Fruit fly (Drosophila melanogaster): ENCODE data around the gene CG9330.

The CG9330 gene

dm6 chr3L:19585979-19586378, at the start of gene CG9330, which contains the start of gene CG9231 (continued):
- TF ChIP-seq Dip3 (GFP tag; optimal IDR thresholded peaks at IDR 0.05) = no peak
- TF ChIP-seq ap (GFP tag; IDR thresholded peaks at IDR 0.05) = no peak
- no peak for TF ChIP-seq BtbVII (GFP tag; optimal IDR thresholded peaks at IDR 0.05)
- TF ChIP-seq dimm (GFP tag; IDR thresholded peaks at IDR 0.05) = no peak
- no peak for TF ChIP-seq bowl (GFP tag; IDR thresholded peaks at IDR 0.05)
- TF ChIP-seq MBD-R2 (GFP tag; IDR thresholded peaks at IDR 0.05) = peak; percentile 60
- peak; percentile 23 for TF ChIP-seq ind (GFP tag; optimal IDR thresholded peaks at IDR 0.05)
- no peak for TF ChIP-seq CG14050 (GFP tag; IDR thresholded peaks at IDR 0.05)
- TF ChIP-seq crol (GFP tag; IDR thresholded peaks at IDR 0.05) = no peak
- TF ChIP-seq CG12219 (GFP tag; optimal IDR thresholded peaks at IDR 0.05) = no peak
- TF ChIP-seq CG4854 (GFP tag; optimal IDR thresholded peaks at IDR 0.05) = peak; percentile 31
- TF ChIP-seq Myb (GFP tag; optimal IDR thresholded peaks at IDR 0.05) = peak; percentile 31
- 0 out of 3 replicates have a peak, but pooled peaks have one; percentile 5 for TF ChIP-seq zfh1 (GFP tag; IDR thresholded peaks at IDR 0.05)
- peak; percentile 8 for TF ChIP-seq CG17568 (GFP tag; optimal IDR thresholded peaks at IDR 0.05)
- no peak for TF ChIP-seq CG14667 (GFP tag; IDR thresholded peaks at IDR 0.05)
- no peak for TF ChIP-seq gcm2 (GFP tag; optimal IDR thresholded peaks at IDR 0.05)
- no peak for TF ChIP-seq mirr (GFP tag; optimal IDR thresholded peaks at IDR 0.05)
- TF ChIP-seq CG11560 (tag; IDR thresholded peaks at IDR 0.05) = no peak
- peak; percentile 5 for TF ChIP-seq Blimp-1 (GFP tag; optimal IDR thresholded peaks at IDR 0.05)
- TF ChIP-seq zen (tag; optimal IDR thresholded peaks at IDR 0.05) = peak; percentile 27
- no peak for TF ChIP-seq Aef1 (GFP tag; IDR thresholded peaks at IDR 0.05)
- TF ChIP-seq CG16815 (GFP tag; optimal IDR thresholded peaks at IDR 0.05) = no peak
- peak; percentile 83 for TF ChIP-seq Med (GFP tag)
- TF ChIP-seq H15 (GFP tag; IDR thresholded peaks at IDR 0.05) = no peak
- TF ChIP-seq oc (tag; optimal IDR thresholded peaks at IDR 0.05) = no peak
- TF ChIP-seq Abd-B (GFP tag; optimal IDR thresholded peaks at IDR 0.05) = no peak
- TF ChIP-seq CG12659 (GFP tag; optimal IDR thresholded peaks at IDR 0.05) = peak; percentile 84
- no peak for TF ChIP-seq CG16863 (GFP tag; optimal IDR thresholded peaks at IDR 0.05)
- no peak for TF ChIP-seq ranshi (GFP tag; IDR thresholded peaks at IDR 0.05)
- TF ChIP-seq Hr51 (GFP tag; optimal IDR thresholded peaks at IDR 0.05) = peak; percentile 11 to 38
- no peak for TF ChIP-seq CG8089 (GFP tag; optimal IDR thresholded peaks at IDR 0.05)
- TF ChIP-seq Max (GFP tag; optimal IDR thresholded peaks at IDR 0.05) = peak; percentile 25
- peak; percentile 42; the same call in 1 of the 3 replicates for TF ChIP-seq CG34224 (GFP tag; IDR thresholded peaks at IDR 0.05; ENCODE audit: partially characterized antibody)
- TF ChIP-seq vvl (GFP tag; IDR thresholded peaks at IDR 0.05) = peak; percentile 50
- TF ChIP-seq CG17328 (GFP tag; IDR thresholded peaks at IDR 0.05) = peak; percentile 33; the same call in 1 of the 2 replicates
- TF ChIP-seq CG11456 (GFP tag; IDR thresholded peaks at IDR 0.05) = no peak
- TF ChIP-seq unc-4 (GFP tag; IDR thresholded peaks at IDR 0.05; ENCODE audit: partially characterized antibody) = 0 out of 2 replicates have a peak, but pooled peaks have one; percentile 53
- TF ChIP-seq CG34422 (GFP tag; IDR thresholded peaks at IDR 0.05) = peak; percentile 49; the same call in 1 of the 3 replicates
- peak; percentile 55 for TF ChIP-seq nmo (GFP tag; optimal IDR thresholded peaks at IDR 0.05)
- peak; percentile 76 for TF ChIP-seq gfzf (GFP tag; optimal IDR thresholded peaks at IDR 0.05)
- no peak for TF ChIP-seq ase (GFP tag; IDR thresholded peaks at IDR 0.05)
- TF ChIP-seq CG9876 (GFP tag; optimal IDR thresholded peaks at IDR 0.05) = no peak
- TF ChIP-seq Lim3 (GFP tag; IDR thresholded peaks at IDR 0.05) = no peak
- TF ChIP-seq CG4617 (GFP tag; optimal IDR thresholded peaks at IDR 0.05; ENCODE audit: borderline replicate concordance) = peak; percentile 85
- TF ChIP-seq C15 (GFP tag; IDR thresholded peaks at IDR 0.05) = no peak
- 0 out of 2 replicates have a peak, but pooled peaks have one; percentile 25 for TF ChIP-seq ssp (GFP tag; IDR thresholded peaks at IDR 0.05)
- peak; percentile 34 for TF ChIP-seq CG33213 (GFP tag; optimal IDR thresholded peaks at IDR 0.05)
- TF ChIP-seq Doc3 (GFP tag; IDR thresholded peaks at IDR 0.05; ENCODE audit: partially characterized antibody) = no peak
- TF ChIP-seq B-H1 (GFP tag; IDR thresholded peaks at IDR 0.05) = no peak
- no peak for TF ChIP-seq CG4730 (GFP tag; IDR thresholded peaks at IDR 0.05)
- peak; percentile 57 for TF ChIP-seq ftz-f1 (GFP tag; optimal IDR thresholded peaks at IDR 0.05)
- peak; percentile 84 for TF ChIP-seq trem (tag; optimal IDR thresholded peaks at IDR 0.05)
